Worm (Caenorhabditis elegans) whole organism, L4 larva: ENCODE measurements around the gene col-175.
A peak's percentile ranks its signal among the peaks of the same experiment; 100 is the strongest.

Source experiments
- F26F4.8 ChIP-seq: fragments of 200-800 bp; sonication (Bioruptor generic); conservative IDR thresholded peaks from 2 replicates; pipeline ENCODE4 v1.3.6; 2022; ENCODE audit warnings: missing genetic modification characterization, missing compliant biosample characterization
- F37D6.2 ChIP-seq: sonication (generic microtip); optimal IDR thresholded peaks from 2 replicates; lab custom pipeline; 2016; ENCODE audit warnings: mild to moderate bottlenecking, missing genetic modification characterization, missing compliant biosample characterization
- F44E2.7 ChIP-seq: fragments of 200-800 bp; sonication (Bioruptor generic); IDR thresholded peaks from 2 replicates; pipeline ENCODE4 v2.1.2; 2022; ENCODE audit warnings: missing genetic modification characterization, missing compliant biosample characterization
- R02D3.7 ChIP-seq: fragments of 150-350 bp; sonication (generic microtip); optimal IDR thresholded peaks from 3 replicates; lab custom pipeline; 2014; ENCODE audit warnings: missing biosample characterization, missing genetic modification characterization
- T26A8.4 ChIP-seq: fragments of 200-800 bp; sonication (Bioruptor generic); IDR thresholded peaks from 2 replicates; pipeline ENCODE4 v1.3.6; 2022; ENCODE audit warnings: missing genetic modification characterization, missing compliant biosample characterization
- ZK546.5 ChIP-seq, 2 experiments: sonication (generic microtip); optimal IDR thresholded peaks; 2 replicates each; lab custom pipeline; 2017; ENCODE audit warnings: missing biosample characterization in 2 of 2, missing genetic modification characterization in 2 of 2
- aha-1 ChIP-seq: fragments of 150-350 bp; peaks from one replicate; lab custom pipeline; 2014; ENCODE audit warnings: missing biosample characterization, missing genetic modification characterization
- aly-2 ChIP-seq: sonication (generic microtip); optimal IDR thresholded peaks from 2 replicates; lab custom pipeline; 2018; ENCODE audit warnings: missing biosample characterization, missing genetic modification characterization
- ceh-20 ChIP-seq: fragments of 200-800 bp; sonication (Bioruptor generic); IDR thresholded peaks from 2 replicates; pipeline ENCODE4 v1.3.6; 2022; ENCODE audit warnings: missing genetic modification reagents, missing genetic modification characterization, missing compliant biosample characterization
- ceh-28 ChIP-seq: fragments of 150-350 bp; optimal IDR thresholded peaks from 2 replicates; lab custom pipeline; 2014; ENCODE audit warnings: missing biosample characterization, missing genetic modification reagents, missing genetic modification characterization
- ceh-62 ChIP-seq: sonication (generic microtip); optimal IDR thresholded peaks from 2 replicates; lab custom pipeline; 2017; ENCODE audit warnings: missing biosample characterization, missing genetic modification characterization
- daf-16 ChIP-seq, 3 experiments: sonication (generic microtip); optimal IDR thresholded peaks; 2 replicates each; lab custom pipeline; 2016 to 2017; ENCODE audit warnings: missing genetic modification characterization in 3 of 3, missing genetic modification reagents in 3 of 3, mild to moderate bottlenecking in 2 of 3, missing compliant biosample characterization in 2 of 3, missing biosample characterization in 1 of 3, moderate library complexity in 1 of 3
- dmd-9 ChIP-seq: fragments of 200-800 bp; sonication (Bioruptor generic); IDR thresholded peaks from 2 replicates; pipeline ENCODE4 v1.3.6; 2022; ENCODE audit warnings: missing genetic modification reagents, missing genetic modification characterization, missing compliant biosample characterization
- dve-1 ChIP-seq: sonication (generic microtip); optimal IDR thresholded peaks from 2 replicates; lab custom pipeline; 2017; ENCODE audit warnings: antibody characterized with exemption, mild to moderate bottlenecking, missing genetic modification characterization, missing compliant biosample characterization; ENCODE audit not compliant: insufficient read depth
- egl-27 ChIP-seq: sonication (generic microtip); optimal IDR thresholded peaks from 3 replicates; lab custom pipeline; 2017; ENCODE audit warnings: missing biosample characterization, missing genetic modification reagents, missing genetic modification characterization
- egl-43 ChIP-seq: fragments of 200-800 bp; sonication (Bioruptor generic); IDR thresholded peaks from 2 replicates; pipeline ENCODE4 v1.3.6; 2022; ENCODE audit warnings: missing genetic modification reagents, missing genetic modification characterization, missing compliant biosample characterization
- fkh-10 ChIP-seq: fragments of 150-350 bp; optimal IDR thresholded peaks from 2 replicates; lab custom pipeline; 2014; ENCODE audit warnings: missing biosample characterization, missing genetic modification reagents, missing genetic modification characterization
- hmg-1.1 ChIP-seq: fragments of 200-800 bp; sonication (Bioruptor generic); IDR thresholded peaks from 2 replicates; pipeline ENCODE4 v1.3.6; 2022; ENCODE audit warnings: missing genetic modification reagents, missing genetic modification characterization, missing compliant biosample characterization
- jun-1 ChIP-seq: fragments of 150-350 bp; optimal IDR thresholded peaks from 2 replicates; lab custom pipeline; 2014; ENCODE audit warnings: missing biosample characterization, missing genetic modification reagents, missing genetic modification characterization
- lin-13 ChIP-seq: fragments of 150-350 bp; optimal IDR thresholded peaks from 2 replicates; lab custom pipeline; 2014; ENCODE audit warnings: missing biosample characterization, missing genetic modification reagents, missing genetic modification characterization
- lin-15B ChIP-seq: fragments of 150-350 bp; sonication (generic microtip); optimal IDR thresholded peaks from 3 replicates; lab custom pipeline; 2014; ENCODE audit warnings: missing biosample characterization, missing genetic modification characterization
- lin-29 ChIP-seq: fragments of 200-800 bp; sonication (Bioruptor generic); IDR thresholded peaks from 2 replicates; pipeline ENCODE4 v1.3.6; 2022; ENCODE audit warnings: missing genetic modification reagents, missing genetic modification characterization, missing compliant biosample characterization
- lin-39 ChIP-seq: fragments of 150-350 bp; optimal IDR thresholded peaks from 2 replicates; lab custom pipeline; 2014; ENCODE audit warnings: missing biosample characterization, missing genetic modification reagents, missing genetic modification characterization
- lsy-2 ChIP-seq, 2 experiments: fragments of 150-350 bp in 1 of 2; sonication (generic microtip) in 1 of 2; optimal IDR thresholded peaks; 2 replicates each; lab custom pipeline; 2014 to 2017; ENCODE audit warnings: missing biosample characterization in 2 of 2, missing genetic modification characterization in 2 of 2
- madf-5 ChIP-seq, 2 experiments: fragments of 200-800 bp; sonication (Bioruptor generic); IDR thresholded peaks; 2 replicates each; pipeline ENCODE4 v1.3.6; 2022; ENCODE audit warnings: missing compliant biosample characterization in 2 of 2, missing genetic modification characterization in 2 of 2
- madf-9 ChIP-seq: fragments of 200-800 bp; sonication (Bioruptor generic); conservative IDR thresholded peaks from 2 replicates; pipeline ENCODE4 v1.3.6; 2022; ENCODE audit warnings: missing genetic modification reagents, missing genetic modification characterization, missing compliant biosample characterization
- mes-2 ChIP-seq: sonication (generic microtip); optimal IDR thresholded peaks from 2 replicates; lab custom pipeline; 2016; ENCODE audit warnings: missing genotype, mild to moderate bottlenecking, missing genetic modification characterization, missing compliant biosample characterization; ENCODE audit not compliant: poor library complexity, severe bottlenecking
- nhr-237 ChIP-seq: sonication (generic microtip); optimal IDR thresholded peaks from 2 replicates; lab custom pipeline; 2017; ENCODE audit warnings: missing biosample characterization, missing genetic modification characterization
- nhr-25 ChIP-seq: sonication (generic microtip); optimal IDR thresholded peaks from 2 replicates; lab custom pipeline; 2017; ENCODE audit warnings: missing genetic modification characterization, mild to moderate bottlenecking, missing compliant biosample characterization, antibody characterized with exemption, moderate library complexity, borderline replicate concordance; ENCODE audit not compliant: insufficient read depth
- nhr-41 ChIP-seq: fragments of 200-800 bp; sonication (Bioruptor generic); IDR thresholded peaks from 2 replicates; pipeline ENCODE4 v1.3.6; 2022; ENCODE audit warnings: missing genetic modification reagents, missing genetic modification characterization, missing compliant biosample characterization
- nhr-42 ChIP-seq: fragments of 200-800 bp; sonication (Bioruptor generic); IDR thresholded peaks from 2 replicates; pipeline ENCODE4 v1.3.6; 2022; ENCODE audit warnings: missing genetic modification characterization, missing compliant biosample characterization
- nhr-6 ChIP-seq: fragments of 150-350 bp; optimal IDR thresholded peaks from 2 replicates; lab custom pipeline; 2014; ENCODE audit warnings: missing biosample characterization, missing genetic modification characterization
- nhr-76 ChIP-seq: fragments of 150-350 bp; optimal IDR thresholded peaks from 2 replicates; lab custom pipeline; 2014; ENCODE audit warnings: missing biosample characterization, missing genetic modification characterization
- nhr-77 ChIP-seq: fragments of 150-350 bp; optimal IDR thresholded peaks from 2 replicates; lab custom pipeline; 2014; ENCODE audit warnings: missing biosample characterization, missing genetic modification characterization
- pha-4 ChIP-seq, 2 experiments: fragments of 150-350 bp in 1 of 2; fragments of 200-800 bp in 1 of 2; sonication (Bioruptor generic) in 1 of 2; IDR thresholded peaks in 1 of 2; optimal IDR thresholded peaks in 1 of 2; 2 replicates each; pipeline versions ENCODE4 v1.3.6 to Lab custom; 2014 to 2022; ENCODE audit warnings: missing genetic modification characterization in 2 of 2, missing genetic modification reagents in 2 of 2, missing biosample characterization in 1 of 2, missing compliant biosample characterization in 1 of 2
- php-3 ChIP-seq: fragments of 200-800 bp; sonication (Bioruptor generic); IDR thresholded peaks from 2 replicates; pipeline ENCODE4 v1.3.6; 2022; ENCODE audit warnings: missing genetic modification reagents, missing genetic modification characterization, missing compliant biosample characterization
- set-16 ChIP-seq: fragments of 200-800 bp; sonication (Bioruptor generic); IDR thresholded peaks from 2 replicates; pipeline ENCODE4 v1.3.6; 2022; ENCODE audit warnings: missing genetic modification reagents, missing genetic modification characterization, missing compliant biosample characterization
- spr-1 ChIP-seq: sonication (generic microtip); optimal IDR thresholded peaks from 2 replicates; lab custom pipeline; 2016; ENCODE audit warnings: mild to moderate bottlenecking, missing genetic modification characterization, missing compliant biosample characterization
- spr-3 ChIP-seq: fragments of 200-800 bp; sonication (Bioruptor generic); optimal IDR thresholded peaks from 2 replicates; lab custom pipeline; 2018; ENCODE audit warnings: mild to moderate bottlenecking, missing genetic modification characterization, missing compliant biosample characterization
- unc-39 ChIP-seq: sonication (generic microtip); optimal IDR thresholded peaks from 2 replicates; lab custom pipeline; 2017; ENCODE audit warnings: missing biosample characterization, missing genetic modification characterization
- unc-62 ChIP-seq, 3 experiments: fragments of 150-350 bp in 1 of 3; sonication (generic microtip); optimal IDR thresholded peaks in 2 of 3; peaks in 1 of 3; 1 replicate in 1 of 3; 2 replicates in 2 of 3; lab custom pipeline; 2014 to 2017; ENCODE audit warnings: missing biosample characterization in 3 of 3, missing genetic modification characterization in 3 of 3, missing genetic modification reagents in 3 of 3, missing genotype in 1 of 3
- vab-7 ChIP-seq: fragments of 200-800 bp; sonication (Bioruptor generic); IDR thresholded peaks from 2 replicates; pipeline ENCODE4 v1.3.6; 2022; ENCODE audit warnings: missing genetic modification reagents, missing genetic modification characterization, missing compliant biosample characterization
- zag-1 ChIP-seq: fragments of 150-350 bp; optimal IDR thresholded peaks from 2 replicates; lab custom pipeline; 2014; ENCODE audit warnings: missing biosample characterization, missing genetic modification characterization
- zfp-3 ChIP-seq: fragments of 200-800 bp; sonication (Bioruptor generic); conservative IDR thresholded peaks from 2 replicates; pipeline ENCODE4 v1.3.6; 2022; ENCODE audit warnings: missing genetic modification reagents, missing genetic modification characterization, missing compliant biosample characterization
- zip-11 ChIP-seq: fragments of 200-800 bp; sonication (Bioruptor generic); IDR thresholded peaks from 2 replicates; pipeline ENCODE4 v1.3.6; 2022; ENCODE audit warnings: missing genetic modification characterization, missing compliant biosample characterization

The col-175 gene

DNA sequence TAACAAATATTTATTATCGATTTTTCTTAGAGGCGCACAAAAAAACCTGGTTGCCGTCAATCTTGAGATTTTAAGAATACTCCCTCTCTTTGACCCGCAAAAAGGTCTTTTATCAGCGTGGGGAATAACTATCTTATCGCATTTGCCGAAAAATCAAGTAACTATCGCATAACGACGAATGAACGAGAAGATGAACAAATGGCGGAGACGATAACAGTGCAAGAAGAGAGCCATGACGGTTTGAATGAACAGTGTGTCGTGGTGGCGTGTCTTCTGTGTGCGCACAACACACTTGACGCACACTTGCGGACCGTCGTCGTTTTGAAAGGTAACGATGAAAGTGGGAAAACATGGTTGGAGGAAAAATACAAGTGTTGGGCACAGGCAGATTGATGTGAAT lies 37.5 kb upstream of the col-175 start (continued):
- TF ChIP-seq nhr-76 (no peak), F37D6.2 (tag; lab: Kevin White, UChicago) (no peak), T26A8.4 (GFP tag; lab: Robert Waterston, UW) (no peak), nhr-25 (no peak), egl-43 (GFP tag; lab: Robert Waterston, UW) (no peak), spr-1 (tag; lab: Kevin White, UChicago) (no peak), nhr-41 (GFP tag; lab: Robert Waterston, UW) (peak; percentile 52; the same call in 1 of the 2 replicates), madf-9 (GFP tag; lab: Robert Waterston, UW) (no peak), pha-4 (GFP tag; IDR thresholded peaks at IDR 0.05; lab: Robert Waterston, UW) (0 out of 2 replicates have a peak, but pooled peaks have one; percentile 35), pha-4 (tag; optimal IDR thresholded peaks at IDR 0.05; lab: Kevin White, UChicago) (no peak), egl-27 (tag; lab: Kevin White, UChicago) (no peak), lin-29 (GFP tag; lab: Robert Waterston, UW) (no peak), madf-5 (GFP tag; IDR thresholded peaks at IDR 0.05; lab: Robert Waterston, UW) (no peak), nhr-42 (GFP tag; lab: Robert Waterston, UW) (no peak), F26F4.8 (GFP tag; lab: Robert Waterston, UW) (no peak), dmd-9 (GFP tag; lab: Robert Waterston, UW) (no peak), nhr-77 (tag; lab: Kevin White, UChicago) (peak; percentile 25), ceh-20 (no peak), aha-1 (tag; lab: Kevin White, UChicago) (peak; percentile 94), ZK546.5 (tag; optimal IDR thresholded peaks at IDR 0.05; lab: Kevin White, UChicago) (no peak), F44E2.7 (GFP tag; lab: Robert Waterston, UW) (no peak), jun-1 (tag; lab: Kevin White, UChicago) (no peak), lin-13 (GFP tag; lab: Kevin White, UChicago) (peak; percentile 18), zip-11 (no peak), nhr-237 (tag; lab: Kevin White, UChicago) (no peak), daf-16 (GFP tag; optimal IDR thresholded peaks at IDR 0.05; lab: Kevin White, UChicago) (no peak), daf-16 (tag; optimal IDR thresholded peaks at IDR 0.05; lab: Kevin White, UChicago) (no peak), zag-1 (no peak), php-3 (GFP tag; lab: Robert Waterston, UW) (no peak; the same call in 1 of the 2 replicates), nhr-6 (tag; lab: Kevin White, UChicago) (peak; percentile 51), zfp-3 (GFP tag; lab: Robert Waterston, UW) (no peak)

DNA sequence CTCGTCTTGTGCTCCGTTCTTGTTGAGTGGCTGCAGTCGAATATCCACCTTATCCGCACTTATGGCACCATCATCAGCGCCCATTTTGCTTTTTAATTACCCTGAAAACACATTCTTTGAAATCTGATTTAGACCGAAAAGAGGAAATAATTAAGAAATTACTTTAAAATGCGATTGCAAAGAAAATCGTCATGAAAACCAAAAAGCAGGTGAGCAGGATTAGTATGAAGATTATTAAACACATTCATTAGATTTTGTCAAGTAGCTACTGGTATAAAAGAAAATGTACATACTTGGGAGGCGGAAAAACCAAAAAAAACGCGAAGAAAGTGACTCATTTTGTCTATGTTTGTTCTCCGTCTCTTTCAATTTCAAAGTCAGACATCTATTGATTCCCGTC lies 36.3 kb upstream of the col-175 start, which contains the start of gene B0416.5:
B0416.5 (minus strand) TSS at position 101 of the 400 bp plus-strand sequence.
- TF ChIP-seq lin-39 (no peak), lsy-2 (tag; optimal IDR thresholded peaks at IDR 0.05; lab: Kevin White, UChicago) (no peak), mes-2 (tag; lab: Kevin White, UChicago) (no peak), nhr-42 (GFP tag; lab: Robert Waterston, UW) (no peak)

DNA sequence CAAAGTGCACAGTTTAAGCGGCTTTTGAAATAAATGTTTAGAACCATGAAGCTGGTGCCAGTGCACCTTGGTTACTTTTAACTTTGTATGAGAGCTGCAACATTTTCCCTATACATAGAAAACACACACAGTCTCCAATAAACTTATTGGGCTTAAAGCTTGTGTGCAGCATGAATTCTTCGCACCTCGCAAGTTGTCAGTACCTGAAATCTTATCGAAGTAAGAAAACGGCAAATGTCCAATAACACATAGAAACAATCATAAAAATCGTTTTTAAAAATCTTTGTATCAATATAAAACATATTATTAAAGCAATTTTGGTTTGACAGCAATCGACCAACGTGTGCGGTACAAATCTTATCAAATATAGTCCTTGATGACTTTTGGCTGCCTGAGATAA lies 34.0 kb upstream of the col-175 start:
- TF ChIP-seq nhr-76 (no peak), unc-39 (tag; lab: Kevin White, UChicago) (no peak), lin-15B (no peak), vab-7 (GFP tag; lab: Robert Waterston, UW) (no peak), spr-3 (GFP tag; lab: Kevin White, UChicago) (no peak), nhr-42 (GFP tag; lab: Robert Waterston, UW) (no peak), ceh-62 (no peak), zag-1 (no peak), fkh-10 (GFP tag; lab: Kevin White, UChicago) (no peak), set-16 (GFP tag; lab: Robert Waterston, UW) (no peak), zfp-3 (GFP tag; lab: Robert Waterston, UW) (0 out of 2 replicates have a peak, but pooled peaks have one; percentile 48), hmg-1.1 (GFP tag; lab: Robert Waterston, UW) (no peak), dve-1 (peak; percentile 4), aly-2 (tag; lab: Kevin White, UChicago) (no peak), ceh-28 (tag; lab: Kevin White, UChicago) (no peak), F37D6.2 (tag; lab: Kevin White, UChicago) (no peak), unc-62 (GFP tag; optimal IDR thresholded peaks at IDR 0.05 in 1 of 2; lab: Kevin White, UChicago) (peak in 1 of 2 experiments; percentile 93), unc-62 (tag; optimal IDR thresholded peaks at IDR 0.05; lab: Kevin White, UChicago) (no peak), F44E2.7 (GFP tag; lab: Robert Waterston, UW) (no peak), lin-29 (GFP tag; lab: Robert Waterston, UW) (no peak), R02D3.7 (tag; lab: Kevin White, UChicago) (no peak), nhr-25 (no peak), zip-11 (no peak), ceh-20 (no peak)
